Fruit fly (Drosophila melanogaster) whole organism, embryonic: ENCODE measurements around the gene mRpL16.

Experiments used
- CG2129 ChIP-seq: fragments of 200-800 bp; sonication (Bioruptor generic); IDR thresholded peaks from 2 replicates; pipeline ENCODE4 v1.3.6; 2022; ENCODE audit warnings: missing biosample characterization, missing genetic modification characterization; ENCODE audit not compliant: partially characterized antibody
- CG7786 ChIP-seq: fragments of 200-800 bp; sonication (Bioruptor generic); optimal IDR thresholded peaks from 2 replicates; lab custom pipeline; 2016; ENCODE audit warnings: missing biosample characterization, missing genetic modification characterization
- dm ChIP-seq: fragments of 200-800 bp; sonication (Bioruptor generic); optimal IDR thresholded peaks from 3 replicates; lab custom pipeline; 2016; ENCODE audit warnings: missing biosample characterization, missing genetic modification characterization
- onecut ChIP-seq: fragments of 200-800 bp; sonication (Bioruptor generic); IDR thresholded peaks from 2 replicates; pipeline ENCODE4 v1.3.6; 2022; ENCODE audit warnings: missing biosample characterization, missing genetic modification characterization
- otp ChIP-seq: fragments of 200-800 bp; sonication (Bioruptor generic); IDR thresholded peaks from 3 replicates; pipeline ENCODE4, ENCODE4 v1.3.6; 2022; ENCODE audit warnings: missing biosample characterization, missing genetic modification characterization
- tin ChIP-seq: fragments of 200-800 bp; sonication (Bioruptor generic); optimal IDR thresholded peaks from 3 replicates; lab custom pipeline; 2016; ENCODE audit warnings: missing biosample characterization, missing genetic modification characterization
- z ChIP-seq: fragments of 200-800 bp; sonication (Bioruptor generic); IDR thresholded peaks from 3 replicates; pipeline ENCODE4 v1.3.6; 2022; ENCODE audit warnings: missing biosample characterization, missing genetic modification characterization
- zf30C ChIP-seq: fragments of 200-800 bp; sonication (Bioruptor generic); optimal IDR thresholded peaks from 3 replicates; lab custom pipeline; 2018; ENCODE audit warnings: missing biosample characterization, mild to moderate bottlenecking, missing genetic modification characterization

DNA sequence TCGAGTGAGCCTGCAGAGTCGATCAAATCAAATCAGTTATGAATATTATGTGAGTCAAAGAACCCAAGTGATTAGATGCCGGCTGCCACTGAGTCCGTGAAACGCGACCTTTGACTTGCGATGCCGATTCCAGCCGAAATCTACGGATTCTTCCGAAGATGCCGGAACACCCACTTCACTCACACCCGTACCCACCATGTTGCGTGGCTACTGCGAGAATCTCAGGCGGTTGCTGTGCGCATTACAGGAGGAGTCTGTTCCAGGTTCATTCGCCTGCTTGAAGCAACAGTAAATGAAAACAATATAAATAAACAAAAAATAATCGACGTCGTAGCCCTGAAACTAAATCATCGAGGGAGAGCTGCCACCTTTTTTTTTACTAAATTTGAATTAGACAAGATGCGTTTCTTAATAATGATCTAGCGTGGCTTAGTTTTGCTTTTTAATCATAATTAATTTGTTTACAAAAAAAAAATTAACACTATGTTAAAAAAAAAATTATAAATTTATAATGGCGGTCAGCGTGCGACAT, 11.6 kb downstream of the mRpL16 start, which contains the start of gene Ldaf1:
- TF ChIP-seq onecut (GFP tag; lab: Robert Waterston, UW), result no peak
- no peak for TF ChIP-seq zf30C (GFP tag; lab: Kevin White, UChicago)
- no peak for TF ChIP-seq CG2129 (GFP tag; lab: Robert Waterston, UW)
- TF ChIP-seq dm (GFP tag; lab: Kevin White, UChicago), result no peak
- no peak for TF ChIP-seq tin (GFP tag; lab: Kevin White, UChicago)
- TF ChIP-seq z, result no peak
- TF ChIP-seq CG7786 (GFP tag; lab: Kevin White, UChicago), result no peak
- TF ChIP-seq otp (GFP tag; lab: Robert Waterston, UW), result no peak
